Worm (Caenorhabditis elegans) whole organism, mixed stage, embryonic: Measurements from ENCODE around the gene C54G10.1.

ENCODE experiments used
- M03D4.4 ChIP-seq: sonication (generic microtip); optimal IDR thresholded peaks from 2 replicates; lab custom pipeline; 2017; ENCODE audit warnings: mild to moderate bottlenecking, missing genetic modification characterization, missing compliant biosample characterization
- bed-3 ChIP-seq: fragments of 200-800 bp; sonication (Bioruptor generic); optimal IDR thresholded peaks from 3 replicates; lab custom pipeline; 2018; ENCODE audit warnings: mild to moderate bottlenecking, missing genetic modification characterization, moderate library complexity, missing compliant biosample characterization
- blmp-1 ChIP-seq: fragments of 150-350 bp; optimal IDR thresholded peaks from 2 replicates; lab custom pipeline; 2014; ENCODE audit warnings: missing biosample characterization, missing genetic modification characterization
- ceh-39 ChIP-seq: fragments of 150-350 bp; optimal IDR thresholded peaks from 2 replicates; lab custom pipeline; 2014; ENCODE audit warnings: missing biosample characterization, missing genetic modification characterization
- ceh-43 ChIP-seq: fragments of 200-800 bp; sonication (Bioruptor generic); optimal IDR thresholded peaks from 2 replicates; lab custom pipeline; 2018; ENCODE audit warnings: mild to moderate bottlenecking, missing genetic modification characterization, moderate library complexity, missing compliant biosample characterization
- ceh-83 ChIP-seq: fragments of 200-800 bp; sonication (Bioruptor generic); optimal IDR thresholded peaks from 2 replicates; lab custom pipeline; 2018; ENCODE audit warnings: mild to moderate bottlenecking, missing genetic modification characterization, missing compliant biosample characterization
- ces-1 ChIP-seq: fragments of 150-350 bp; optimal IDR thresholded peaks from 2 replicates; lab custom pipeline; 2014; ENCODE audit warnings: missing biosample characterization, missing genetic modification reagents, missing genetic modification characterization
- cnd-1 ChIP-seq: fragments of 200-800 bp; sonication (Bioruptor generic); optimal IDR thresholded peaks from 2 replicates; lab custom pipeline; 2018; ENCODE audit warnings: mild to moderate bottlenecking, missing genetic modification characterization, missing compliant biosample characterization
- drap-1 ChIP-seq: fragments of 200-800 bp; sonication (Bioruptor generic); optimal IDR thresholded peaks from 3 replicates; lab custom pipeline; 2018; ENCODE audit warnings: mild to moderate bottlenecking, missing genetic modification characterization, missing compliant biosample characterization
- elt-1 ChIP-seq: sonication (generic microtip); optimal IDR thresholded peaks from 2 replicates; lab custom pipeline; 2017; ENCODE audit warnings: missing genetic modification characterization, mild to moderate bottlenecking, missing compliant biosample characterization, antibody characterized with exemption, moderate library complexity, borderline replicate concordance; ENCODE audit not compliant: insufficient read depth
- elt-3 ChIP-seq: fragments of 150-350 bp; optimal IDR thresholded peaks from 2 replicates; lab custom pipeline; 2014; ENCODE audit warnings: missing biosample characterization, missing genetic modification characterization
- flh-1 ChIP-seq: fragments of 200-800 bp; sonication (Bioruptor generic); optimal IDR thresholded peaks from 2 replicates; lab custom pipeline; 2018; ENCODE audit warnings: mild to moderate bottlenecking, missing genetic modification characterization, moderate library complexity, missing compliant biosample characterization
- ham-2 ChIP-seq: fragments of 200-800 bp; sonication (Bioruptor generic); optimal IDR thresholded peaks from 2 replicates; lab custom pipeline; 2018; ENCODE audit warnings: mild to moderate bottlenecking, missing genetic modification characterization, missing compliant biosample characterization
- hlh-1 ChIP-seq: fragments of 150-350 bp; optimal IDR thresholded peaks from 2 replicates; lab custom pipeline; 2014; ENCODE audit warnings: missing biosample characterization, missing genetic modification reagents, missing genetic modification characterization
- lin-32 ChIP-seq: fragments of 200-800 bp; sonication (Bioruptor generic); optimal IDR thresholded peaks from 2 replicates; lab custom pipeline; 2018; ENCODE audit warnings: mild to moderate bottlenecking, missing genetic modification characterization, missing compliant biosample characterization
- lsy-2 ChIP-seq: fragments of 150-350 bp; optimal IDR thresholded peaks from 2 replicates; lab custom pipeline; 2014; ENCODE audit warnings: missing biosample characterization, missing genetic modification characterization
- mab-5 ChIP-seq: fragments of 150-350 bp; optimal IDR thresholded peaks from 2 replicates; lab custom pipeline; 2014; ENCODE audit warnings: missing biosample characterization, missing genetic modification characterization
- mep-1 ChIP-seq: fragments of 150-350 bp; optimal IDR thresholded peaks from 2 replicates; lab custom pipeline; 2017; ENCODE audit warnings: missing biosample characterization, missing genetic modification reagents, missing genetic modification characterization, inconsistent platforms
- mls-2 ChIP-seq: sonication (generic microtip); optimal IDR thresholded peaks from 2 replicates; lab custom pipeline; 2016; ENCODE audit warnings: mild to moderate bottlenecking, missing genetic modification characterization, moderate library complexity, missing compliant biosample characterization
- nhr-12 ChIP-seq: fragments of 150-350 bp; optimal IDR thresholded peaks from 2 replicates; lab custom pipeline; 2014; ENCODE audit warnings: missing biosample characterization, missing genetic modification characterization
- nhr-2 ChIP-seq: fragments of 150-350 bp; optimal IDR thresholded peaks from 2 replicates; lab custom pipeline; 2014; ENCODE audit warnings: missing biosample characterization, missing genetic modification characterization
- nhr-237 ChIP-seq: fragments of 150-350 bp; optimal IDR thresholded peaks from 2 replicates; lab custom pipeline; 2014; ENCODE audit warnings: missing biosample characterization, missing genetic modification characterization
- nhr-28 ChIP-seq: fragments of 150-350 bp; optimal IDR thresholded peaks from 2 replicates; lab custom pipeline; 2014; ENCODE audit warnings: missing biosample characterization, missing genetic modification characterization
- nhr-76 ChIP-seq: sonication (generic microtip); optimal IDR thresholded peaks from 2 replicates; lab custom pipeline; 2017; ENCODE audit warnings: missing biosample characterization, missing genetic modification characterization
- pha-4 ChIP-seq: fragments of 150-350 bp; optimal IDR thresholded peaks from 2 replicates; lab custom pipeline; 2018; ENCODE audit warnings: missing biosample characterization, missing genetic modification reagents, missing genetic modification characterization
- sem-2 ChIP-seq: fragments of 200-800 bp; sonication (Bioruptor generic); optimal IDR thresholded peaks from 2 replicates; lab custom pipeline; 2018; ENCODE audit warnings: mild to moderate bottlenecking, missing genetic modification characterization, missing compliant biosample characterization
- snpc-4 ChIP-seq: fragments of 150-350 bp; optimal IDR thresholded peaks from 2 replicates; lab custom pipeline; 2014; ENCODE audit warnings: missing biosample characterization, missing genetic modification characterization
- sptf-1 ChIP-seq: sonication (generic microtip); optimal IDR thresholded peaks from 2 replicates; lab custom pipeline; 2017; ENCODE audit warnings: mild to moderate bottlenecking, missing genetic modification characterization, moderate library complexity, missing compliant biosample characterization
- tbx-8 ChIP-seq: fragments of 200-800 bp; sonication (Bioruptor generic); optimal IDR thresholded peaks from 2 replicates; lab custom pipeline; 2018; ENCODE audit warnings: mild to moderate bottlenecking, missing genetic modification characterization, moderate library complexity, missing compliant biosample characterization
- unc-120 ChIP-seq: sonication (generic microtip); optimal IDR thresholded peaks from 2 replicates; lab custom pipeline; 2017; ENCODE audit warnings: missing genetic modification characterization, missing compliant biosample characterization; ENCODE audit not compliant: poor library complexity, severe bottlenecking
- unc-62 ChIP-seq: fragments of 150-350 bp; optimal IDR thresholded peaks from 2 replicates; lab custom pipeline; 2014; ENCODE audit warnings: missing biosample characterization, missing genetic modification reagents, missing genetic modification characterization
- ztf-11 ChIP-seq: fragments of 150-350 bp; optimal IDR thresholded peaks from 2 replicates; lab custom pipeline; 2014; ENCODE audit warnings: missing biosample characterization, missing genetic modification characterization

Gene C54G10.1

DNA sequence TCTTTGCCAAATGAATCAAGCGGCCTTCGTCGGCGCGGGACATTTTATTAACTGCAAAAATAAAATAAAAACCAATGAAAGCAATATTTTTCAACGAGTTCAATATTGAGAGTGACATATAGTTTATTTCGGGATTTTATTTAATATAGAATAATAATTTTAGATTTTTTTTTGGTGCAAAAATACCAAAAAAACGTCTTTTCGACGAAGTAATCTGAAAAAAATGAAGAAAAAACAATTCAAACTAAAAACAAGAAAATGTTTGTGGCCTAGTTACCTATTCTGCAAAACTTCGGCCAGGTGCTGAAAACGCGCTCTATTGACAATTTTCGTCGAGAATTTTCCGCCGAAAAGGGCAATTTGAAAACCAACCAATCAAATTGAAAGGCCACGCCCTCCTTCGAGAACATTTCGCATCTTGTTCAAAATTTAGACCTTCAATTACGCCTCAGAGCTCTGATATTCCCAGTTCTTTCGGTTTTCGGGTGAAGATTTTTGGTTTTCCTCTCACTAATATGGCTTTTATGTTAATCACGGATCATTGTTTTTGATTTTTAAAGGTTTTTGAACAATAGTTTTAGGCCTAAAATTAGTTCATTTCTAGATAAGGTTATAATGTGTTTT, 44.6 kb downstream of the C54G10.1 start, which contains the start of gene C47E8.4 (continued):
- no peak for TF ChIP-seq M03D4.4 (tag; lab: Kevin White, UChicago)
- no peak for TF ChIP-seq nhr-76 (tag; lab: Kevin White, UChicago)
- TF ChIP-seq elt-1 (tag; lab: Kevin White, UChicago): no peak
- peak; percentile 62 for TF ChIP-seq nhr-2 (tag; lab: Kevin White, UChicago)
- TF ChIP-seq nhr-237 (tag; lab: Kevin White, UChicago): peak; percentile 97
- TF ChIP-seq ham-2 (GFP tag; lab: Kevin White, UChicago): no peak
- TF ChIP-seq elt-3: peak; percentile 50
- TF ChIP-seq lin-32: no peak

DNA sequence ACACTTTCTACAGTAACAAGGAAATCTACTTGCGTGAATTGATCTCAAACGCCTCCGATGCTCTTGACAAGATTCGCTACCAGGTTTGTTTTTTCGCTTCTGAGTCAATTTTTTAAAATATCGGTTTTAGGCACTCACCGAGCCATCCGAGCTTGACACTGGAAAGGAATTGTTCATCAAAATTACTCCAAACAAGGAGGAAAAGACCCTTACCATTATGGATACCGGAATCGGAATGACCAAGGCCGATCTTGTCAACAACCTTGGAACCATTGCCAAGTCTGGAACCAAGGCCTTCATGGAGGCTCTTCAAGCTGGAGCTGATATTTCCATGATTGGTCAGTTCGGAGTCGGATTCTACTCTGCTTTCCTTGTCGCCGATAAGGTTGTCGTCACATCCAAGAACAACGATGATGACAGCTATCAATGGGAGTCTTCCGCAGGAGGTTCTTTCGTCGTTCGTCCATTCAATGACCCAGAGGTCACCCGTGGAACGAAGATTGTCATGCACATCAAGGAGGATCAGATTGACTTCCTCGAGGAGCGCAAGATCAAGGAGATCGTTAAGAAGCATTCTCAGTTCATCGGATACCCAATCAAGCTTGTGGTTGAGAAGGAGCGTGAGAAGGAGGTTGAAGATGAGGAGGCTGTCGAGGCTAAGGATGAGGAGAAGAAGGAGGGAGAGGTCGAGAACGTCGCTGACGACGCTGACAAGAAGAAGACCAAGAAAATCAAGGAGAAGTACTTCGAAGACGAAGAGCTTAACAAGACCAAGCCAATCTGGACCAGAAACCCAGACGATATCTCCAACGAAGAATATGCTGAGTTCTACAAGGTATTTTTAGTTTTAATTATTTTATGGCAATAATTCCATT, 45.6 kb downstream of the C54G10.1 start:
- no peak for TF ChIP-seq elt-1 (tag; lab: Kevin White, UChicago)
- no peak for TF ChIP-seq ceh-43
- no peak for TF ChIP-seq unc-62 (GFP tag; lab: Kevin White, UChicago)
- TF ChIP-seq nhr-76 (tag; lab: Kevin White, UChicago): no peak
- TF ChIP-seq cnd-1: no peak

DNA sequence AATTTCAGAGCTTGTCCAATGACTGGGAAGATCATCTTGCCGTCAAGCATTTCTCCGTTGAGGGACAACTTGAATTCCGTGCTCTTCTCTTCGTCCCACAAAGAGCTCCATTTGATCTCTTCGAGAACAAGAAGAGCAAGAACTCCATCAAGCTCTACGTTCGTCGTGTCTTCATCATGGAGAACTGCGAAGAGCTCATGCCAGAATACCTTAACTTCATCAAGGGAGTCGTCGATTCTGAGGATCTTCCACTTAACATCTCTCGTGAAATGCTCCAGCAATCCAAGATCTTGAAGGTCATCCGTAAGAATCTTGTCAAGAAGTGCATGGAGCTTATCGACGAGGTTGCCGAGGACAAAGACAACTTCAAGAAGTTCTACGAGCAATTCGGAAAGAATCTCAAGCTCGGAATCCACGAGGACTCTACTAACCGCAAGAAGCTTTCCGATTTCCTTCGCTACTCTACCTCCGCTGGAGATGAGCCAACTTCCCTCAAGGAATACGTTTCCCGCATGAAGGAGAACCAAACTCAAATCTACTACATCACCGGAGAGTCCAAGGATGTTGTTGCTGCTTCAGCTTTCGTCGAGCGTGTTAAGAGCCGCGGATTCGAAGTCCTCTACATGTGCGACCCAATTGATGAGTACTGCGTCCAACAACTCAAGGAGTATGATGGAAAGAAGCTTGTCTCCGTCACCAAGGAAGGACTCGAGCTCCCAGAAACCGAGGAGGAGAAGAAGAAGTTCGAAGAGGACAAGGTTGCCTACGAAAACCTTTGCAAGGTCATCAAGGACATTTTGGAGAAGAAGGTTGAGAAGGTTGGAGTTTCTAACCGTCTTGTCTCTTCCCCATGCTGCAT, 46.4 kb downstream of the C54G10.1 start:
- TF ChIP-seq mep-1 (tag; lab: Kevin White, UChicago) (no peak), cnd-1 (peak; percentile 20)

ce11 chrV:14688097-14688912, 47.4 kb downstream of the C54G10.1 start, which contains the start of gene C47E8.11:
C47E8.11 (plus strand) TSS chrV:14688616.
- TF ChIP-seq ceh-83 (GFP tag; lab: Kevin White, UChicago): no peak
- no peak for TF ChIP-seq ham-2 (GFP tag; lab: Kevin White, UChicago)
- no peak for TF ChIP-seq mep-1 (tag; lab: Kevin White, UChicago)
- no peak for TF ChIP-seq sem-2 (GFP tag; lab: Kevin White, UChicago)
- TF ChIP-seq elt-3: no peak
- no peak for TF ChIP-seq mls-2
- TF ChIP-seq lin-32: no peak
- no peak for TF ChIP-seq sptf-1 (tag; lab: Kevin White, UChicago)
- no peak for TF ChIP-seq bed-3
- TF ChIP-seq nhr-76 (tag; lab: Kevin White, UChicago): no peak
- TF ChIP-seq unc-62 (GFP tag; lab: Kevin White, UChicago): no peak
- TF ChIP-seq cnd-1: no peak

DNA sequence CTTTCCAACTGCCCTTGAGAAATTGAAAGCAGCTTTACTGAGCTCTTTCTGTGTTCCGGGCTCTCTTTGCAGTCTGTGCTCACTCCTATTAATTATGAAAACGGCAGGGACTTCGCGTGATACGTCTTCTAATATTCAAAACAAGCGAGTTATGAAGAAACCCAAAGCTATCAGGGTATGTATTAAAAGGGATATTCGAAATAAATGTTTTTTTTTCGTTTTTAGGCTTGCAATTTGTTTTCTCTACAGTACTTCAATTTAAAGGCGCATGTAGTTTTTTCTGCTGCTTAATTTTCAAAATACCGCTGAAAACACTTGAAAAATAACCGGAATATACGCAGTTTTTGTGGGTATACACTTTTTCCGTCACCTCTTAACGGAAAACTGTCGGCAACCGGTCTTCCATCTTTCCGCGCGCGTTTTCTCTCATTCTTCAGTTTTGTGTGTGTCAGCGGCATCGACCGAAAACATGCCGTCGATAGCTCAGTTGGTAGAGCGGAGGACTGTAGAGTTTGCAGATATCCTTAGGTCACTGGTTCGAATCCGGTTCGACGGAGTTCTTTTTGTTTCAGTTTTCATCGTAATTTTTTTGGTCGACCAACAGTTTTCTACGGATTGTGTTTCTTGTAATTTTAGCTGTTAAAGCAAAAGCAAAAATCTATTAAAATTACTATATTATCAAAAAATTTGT, 48.3 kb downstream of the C54G10.1 start, which contains the start of gene gasr-8:
Gene gasr-8 (plus strand): TSS at position 51 of the 691 bp plus-strand sequence.
- TF ChIP-seq lin-32 (no peak), drap-1 (GFP tag; lab: Kevin White, UChicago) (peak; percentile 88), ztf-11 (no peak), pha-4 (no peak), M03D4.4 (tag; lab: Kevin White, UChicago) (peak; percentile 54), hlh-1 (no peak), mab-5 (tag; lab: Kevin White, UChicago) (no peak), nhr-12 (tag; lab: Kevin White, UChicago) (no peak), lsy-2 (peak; percentile 7), bed-3 (peak; percentile 44), sptf-1 (tag; lab: Kevin White, UChicago) (peak; percentile 6), ceh-39 (tag; lab: Kevin White, UChicago) (no peak), ceh-43 (no peak), flh-1 (GFP tag; lab: Kevin White, UChicago) (no peak), sem-2 (GFP tag; lab: Kevin White, UChicago) (peak; percentile 51), cnd-1 (peak; percentile 75), nhr-28 (no peak), blmp-1 (tag; lab: Kevin White, UChicago) (no peak), elt-1 (tag; lab: Kevin White, UChicago) (peak; percentile 8), ceh-83 (GFP tag; lab: Kevin White, UChicago) (peak; percentile 85), elt-3 (no peak), tbx-8 (GFP tag; lab: Kevin White, UChicago) (peak; percentile 54), ces-1 (GFP tag; lab: Kevin White, UChicago) (no peak), unc-62 (GFP tag; lab: Kevin White, UChicago) (no peak), snpc-4 (tag; lab: Kevin White, UChicago) (no peak), mep-1 (tag; lab: Kevin White, UChicago) (peak; percentile 6), unc-120 (tag; lab: Kevin White, UChicago) (no peak), nhr-2 (tag; lab: Kevin White, UChicago) (no peak)
